Worm (Caenorhabditis elegans): ENCODE measurements around the gene cdr-3.

- TF ChIP-seq ama-1 (optimal IDR thresholded peaks at IDR 0.05) = no peak
- no peak for TF ChIP-seq pqm-1 (tag; optimal IDR thresholded peaks at IDR 0.05)
- no peak for TF ChIP-seq dmd-4 (tag; optimal IDR thresholded peaks at IDR 0.05; ENCODE audit: borderline replicate concordance)
- TF ChIP-seq unc-86 (tag; optimal IDR thresholded peaks at IDR 0.05) = no peak
- no peak for TF ChIP-seq elt-4 (tag; optimal IDR thresholded peaks at IDR 0.05)
- no peak for TF ChIP-seq nhr-11 (tag; optimal IDR thresholded peaks at IDR 0.05)
These were observed 33.3 kb upstream of the cdr-3 start, which contains the start of gene F28C1.1 for ce11 chrV:12450441-12450840.
